In the genomic region with DNA sequence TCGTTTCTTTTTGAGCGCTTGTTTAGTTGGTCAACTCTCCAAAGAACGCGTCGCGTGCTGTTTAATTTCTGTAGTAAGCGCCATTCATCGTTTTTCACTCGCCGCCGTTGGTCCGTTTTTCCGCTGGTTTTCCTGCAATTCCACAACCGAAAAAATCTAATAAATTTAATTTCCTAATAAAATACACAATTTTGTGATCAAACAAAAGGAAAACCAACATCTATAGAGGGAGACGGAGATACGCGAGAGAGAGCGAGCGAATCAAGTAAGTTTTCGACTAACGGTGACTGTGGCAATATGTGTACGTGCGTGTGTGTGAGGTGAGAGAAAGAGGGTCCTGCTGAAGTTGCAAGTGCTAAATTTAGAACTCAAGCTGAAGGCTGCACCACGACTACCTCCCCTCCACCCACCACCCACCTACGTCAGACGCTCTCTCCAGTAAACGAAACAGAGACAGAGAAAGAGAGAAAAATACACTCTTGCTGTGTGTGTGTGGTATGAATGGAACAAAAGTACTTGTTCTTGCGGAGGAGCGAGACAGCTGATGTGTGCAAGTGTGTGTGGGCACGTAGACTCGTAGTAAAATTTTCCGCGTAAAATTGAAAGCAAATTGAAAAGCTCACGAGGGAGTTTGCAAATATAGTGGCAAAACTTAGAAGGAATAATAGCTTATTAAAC, we compare ENCODE assay signal across 6 fruit fly cellular contexts.
TF ChIP-seq lines count a peak whose summit lies in the region.

A gene (plus strand): TSS at position 80 of the 678 bp plus-strand sequence.

- TF ChIP-seq CTCF in whole organism, embryonic (GFP tag; optimal IDR thresholded peaks at IDR 0.05; lab: Kevin White, UChicago) = no peak

TF ChIP-seq in whole organism, 6 proteins besides CTCF, POLR2A, EP300 and RAD21:
- TF ChIP-seq EcR (GFP tag; optimal IDR thresholded peaks at IDR 0.05; lab: Kevin White, UChicago) (no peak), psq (optimal IDR thresholded peaks at IDR 0.05; lab: Kevin White, UChicago) (no peak), CG8478 (optimal IDR thresholded peaks at IDR 0.05; lab: Kevin White, UChicago) (peak; percentile 73), usp (GFP tag; optimal IDR thresholded peaks at IDR 0.05; lab: Kevin White, UChicago) (no peak)

TF ChIP-seq in whole organism, adult, 20 proteins besides CTCF, POLR2A, EP300 and RAD21:
- TF ChIP-seq CG5204 (GFP tag; optimal IDR thresholded peaks at IDR 0.05; lab: Kevin White, UChicago) (no peak), CG7101 (tag; optimal IDR thresholded peaks at IDR 0.05; lab: Kevin White, UChicago) (peak; percentile 12), toe (GFP tag; optimal IDR thresholded peaks at IDR 0.05; lab: Kevin White, UChicago) (no peak), Hr96 (GFP tag; optimal IDR thresholded peaks at IDR 0.05; lab: Kevin White, UChicago) (peak; percentile 50), Crg-1 (GFP tag; optimal IDR thresholded peaks at IDR 0.05; lab: Kevin White, UChicago) (peak; percentile 68), Clk (GFP tag; optimal IDR thresholded peaks at IDR 0.05; lab: Kevin White, UChicago) (peak; percentile 45), pad (GFP tag; optimal IDR thresholded peaks at IDR 0.05; lab: Kevin White, UChicago) (peak; percentile 74), bab1 (GFP tag; optimal IDR thresholded peaks at IDR 0.05; lab: Kevin White, UChicago) (no peak), CG14711 (tag; optimal IDR thresholded peaks at IDR 0.05; lab: Kevin White, UChicago) (peak; percentile 13), cic (GFP tag; optimal IDR thresholded peaks at IDR 0.05; lab: Kevin White, UChicago) (peak; percentile 99), ovo (GFP tag; optimal IDR thresholded peaks at IDR 0.05; lab: Kevin White, UChicago) (peak; percentile 38), kay (GFP tag; lab: Kevin White, UChicago; ENCODE audit: borderline replicate concordance) (peak; percentile 32)
TF ChIP-seq in whole organism, adult: peak in this region for 9.

TF ChIP-seq in whole organism, embryonic, 481 proteins besides CTCF, POLR2A, EP300 and RAD21 (continues in another document):
- TF ChIP-seq CG12391 (tag; optimal IDR thresholded peaks at IDR 0.05; lab: Kevin White, UChicago) = no peak
- TF ChIP-seq CG1603 (tag; optimal IDR thresholded peaks at IDR 0.05; lab: Kevin White, UChicago) = peak; percentile 20
- TF ChIP-seq Hand (GFP tag; optimal IDR thresholded peaks at IDR 0.05; lab: Kevin White, UChicago) = peak; percentile 32
- no peak for TF ChIP-seq CG17359 (tag; optimal IDR thresholded peaks at IDR 0.05; lab: Kevin White, UChicago)
- no peak for TF ChIP-seq sna (GFP tag; IDR thresholded peaks at IDR 0.05; lab: Robert Waterston, UW; ENCODE audit: partially characterized antibody)
- peak; percentile 13 for TF ChIP-seq HmgD (GFP tag; optimal IDR thresholded peaks at IDR 0.05; lab: Kevin White, UChicago)
- peak; percentile 69 for TF ChIP-seq lab (GFP tag; optimal IDR thresholded peaks at IDR 0.05; lab: Kevin White, UChicago)
- peak; percentile 77 to 91 for TF ChIP-seq Trl (optimal IDR thresholded peaks at IDR 0.05; lab: Kevin White, UChicago)
- peak; percentile 19 for TF ChIP-seq Trl (GFP tag; optimal IDR thresholded peaks at IDR 0.05; lab: Kevin White, UChicago)
- peak; percentile 52; the same call in 1 of the 3 replicates for TF ChIP-seq sr (GFP tag; IDR thresholded peaks at IDR 0.05; lab: Robert Waterston, UW)
- TF ChIP-seq Abd-B (GFP tag; optimal IDR thresholded peaks at IDR 0.05; lab: Kevin White, UChicago) = no peak
- no peak for TF ChIP-seq CG16863 (GFP tag; optimal IDR thresholded peaks at IDR 0.05; lab: Kevin White, UChicago)
- peak; percentile 87 for TF ChIP-seq CG10321 (GFP tag; IDR thresholded peaks at IDR 0.05; lab: Robert Waterston, UW)
- peak; percentile 26 for TF ChIP-seq sd (tag; optimal IDR thresholded peaks at IDR 0.05; lab: Kevin White, UChicago)
- no peak for TF ChIP-seq CG15073 (GFP tag; optimal IDR thresholded peaks at IDR 0.05; lab: Kevin White, UChicago)
- TF ChIP-seq schlank (tag; optimal IDR thresholded peaks at IDR 0.05; lab: Kevin White, UChicago) = peak; percentile 32
- TF ChIP-seq HmgZ (tag; optimal IDR thresholded peaks at IDR 0.05; lab: Kevin White, UChicago) = peak; percentile 83

TF ChIP-seq in whole organism, prepupa, 60 proteins besides CTCF, POLR2A, EP300 and RAD21 (continues in another document):
- TF ChIP-seq CG4318 (GFP tag; optimal IDR thresholded peaks at IDR 0.05; lab: Kevin White, UChicago) = no peak
- no peak for TF ChIP-seq Gug (GFP tag; IDR thresholded peaks at IDR 0.05; lab: Robert Waterston, UW)
- peak; percentile 18; the same call in 1 of the 2 replicates for TF ChIP-seq CG15336 (GFP tag; IDR thresholded peaks at IDR 0.05; lab: Robert Waterston, UW)
- peak; percentile 24 for TF ChIP-seq Sox102F (GFP tag; optimal IDR thresholded peaks at IDR 0.05; lab: Kevin White, UChicago)
- peak; percentile 22; the same call in 1 of the 3 replicates for TF ChIP-seq CG6163 (GFP tag; IDR thresholded peaks at IDR 0.05; lab: Robert Waterston, UW)
- peak; percentile 11 for TF ChIP-seq Lpt (GFP tag; optimal IDR thresholded peaks at IDR 0.05; lab: Kevin White, UChicago)
- TF ChIP-seq topi (GFP tag; optimal IDR thresholded peaks at IDR 0.05; lab: Kevin White, UChicago) = peak; percentile 10
- TF ChIP-seq CG10669 (GFP tag; optimal IDR thresholded peaks at IDR 0.05; lab: Kevin White, UChicago) = peak; percentile 15
- TF ChIP-seq Hr38 (GFP tag; optimal IDR thresholded peaks at IDR 0.05; lab: Kevin White, UChicago) = no peak
- TF ChIP-seq dsx (GFP tag; optimal IDR thresholded peaks at IDR 0.05; lab: Kevin White, UChicago; ENCODE audit: poor library complexity, severe bottlenecking) = peak; percentile 15
- TF ChIP-seq CG16779 (tag; optimal IDR thresholded peaks at IDR 0.05; lab: Kevin White, UChicago) = peak; percentile 61
- TF ChIP-seq net (GFP tag; optimal IDR thresholded peaks at IDR 0.05; lab: Kevin White, UChicago) = peak; percentile 38
- peak; percentile 31 for TF ChIP-seq Blimp-1 (GFP tag; optimal IDR thresholded peaks at IDR 0.05; lab: Kevin White, UChicago)
- TF ChIP-seq Eip78C (GFP tag; lab: Kevin White, UChicago) = peak; percentile 33
- peak; percentile 18 for TF ChIP-seq CG9139 (GFP tag; optimal IDR thresholded peaks at IDR 0.05; lab: Kevin White, UChicago)
- 0 out of 3 replicates have a peak, but pooled peaks have one; percentile 28 for TF ChIP-seq eg (GFP tag; IDR thresholded peaks at IDR 0.05; lab: Robert Waterston, UW)

TF ChIP-seq in whole organism, pupa, 21 proteins besides CTCF, POLR2A, EP300 and RAD21:
- TF ChIP-seq CG10348 (GFP tag; IDR thresholded peaks at IDR 0.05; lab: Robert Waterston, UW) (no peak), CG4496 (GFP tag; IDR thresholded peaks at IDR 0.05; lab: Robert Waterston, UW) (peak; percentile 54; the same call in 2 of the 3 replicates), CG17806 (tag; optimal IDR thresholded peaks at IDR 0.05; lab: Kevin White, UChicago) (no peak), Ets98B (GFP tag; IDR thresholded peaks at IDR 0.05; lab: Robert Waterston, UW) (peak; percentile 52; the same call in 1 of the 2 replicates), EcR (GFP tag; optimal IDR thresholded peaks at IDR 0.05; lab: Kevin White, UChicago) (no peak), CG14655 (GFP tag; optimal IDR thresholded peaks at IDR 0.05; lab: Kevin White, UChicago) (peak; percentile 14), Snoo (tag; optimal IDR thresholded peaks at IDR 0.05; lab: Kevin White, UChicago) (peak; percentile 55), CG13204 (GFP tag; optimal IDR thresholded peaks at IDR 0.05; lab: Kevin White, UChicago) (peak; percentile 2), CG32121 (GFP tag; IDR thresholded peaks at IDR 0.05; lab: Robert Waterston, UW) (peak; percentile 9; the same call in 1 of the 2 replicates), fd96Ca (GFP tag; IDR thresholded peaks at IDR 0.05; lab: Robert Waterston, UW) (peak; percentile 55; the same call in 2 of the 3 replicates), CG15710 (tag; optimal IDR thresholded peaks at IDR 0.05; lab: Kevin White, UChicago) (peak; percentile 12), gl (tag; optimal IDR thresholded peaks at IDR 0.05; lab: Kevin White, UChicago) (peak; percentile 25), CG8159 (tag; optimal IDR thresholded peaks at IDR 0.05; lab: Kevin White, UChicago) (peak; percentile 19)

TF ChIP-seq in whole organism, wandering third instar larva, 38 proteins besides CTCF, POLR2A, EP300 and RAD21 (continues in another document):
- peak; percentile 69 for TF ChIP-seq N (GFP tag; optimal IDR thresholded peaks at IDR 0.05; lab: Kevin White, UChicago)
- TF ChIP-seq GATAd (GFP tag; optimal IDR thresholded peaks at IDR 0.05; lab: Kevin White, UChicago) = no peak
- peak in 1 of 2 experiments; percentile 17 for TF ChIP-seq foxo (GFP tag; optimal IDR thresholded peaks at IDR 0.05; lab: Kevin White, UChicago)
- no peak for TF ChIP-seq woc (GFP tag; optimal IDR thresholded peaks at IDR 0.05; lab: Kevin White, UChicago)
- no peak for TF ChIP-seq Rel (GFP tag; optimal IDR thresholded peaks at IDR 0.05; lab: Kevin White, UChicago)
- no peak for TF ChIP-seq Rel (tag; optimal IDR thresholded peaks at IDR 0.05; lab: Kevin White, UChicago)
- TF ChIP-seq Hr83 (GFP tag; optimal IDR thresholded peaks at IDR 0.05; lab: Kevin White, UChicago; ENCODE audit: poor library complexity, severe bottlenecking) = peak; percentile 85
- no peak for TF ChIP-seq Dfd (GFP tag; optimal IDR thresholded peaks at IDR 0.05; lab: Kevin White, UChicago)
- no peak for TF ChIP-seq sage (GFP tag; optimal IDR thresholded peaks at IDR 0.05; lab: Kevin White, UChicago)
- TF ChIP-seq CrebA (GFP tag; optimal IDR thresholded peaks at IDR 0.05; lab: Kevin White, UChicago; ENCODE audit: borderline replicate concordance) = no peak
- TF ChIP-seq usp (GFP tag; optimal IDR thresholded peaks at IDR 0.05; lab: Kevin White, UChicago) = no peak
- TF ChIP-seq rgr (GFP tag; optimal IDR thresholded peaks at IDR 0.05; lab: Kevin White, UChicago) = peak; percentile 67
- TF ChIP-seq lola (GFP tag; optimal IDR thresholded peaks at IDR 0.05; lab: Kevin White, UChicago) = no peak
- TF ChIP-seq brk (GFP tag; optimal IDR thresholded peaks at IDR 0.05; lab: Kevin White, UChicago) = peak; percentile 2
- no peak for TF ChIP-seq jim (GFP tag; optimal IDR thresholded peaks at IDR 0.05; lab: Kevin White, UChicago)
- TF ChIP-seq Hr78 (GFP tag; optimal IDR thresholded peaks at IDR 0.05; lab: Kevin White, UChicago) = no peak
- no peak for TF ChIP-seq Myc (optimal IDR thresholded peaks at IDR 0.05; lab: Kevin White, UChicago)
- TF ChIP-seq psq (GFP tag; optimal IDR thresholded peaks at IDR 0.05; lab: Kevin White, UChicago) = peak; percentile 51
- no peak for TF ChIP-seq OdsH (GFP tag; optimal IDR thresholded peaks at IDR 0.05; lab: Kevin White, UChicago)
- no peak for TF ChIP-seq CG32264 (GFP tag; optimal IDR thresholded peaks at IDR 0.05; lab: Kevin White, UChicago)
- TF ChIP-seq Mio (GFP tag; optimal IDR thresholded peaks at IDR 0.05; lab: Kevin White, UChicago) = no peak
- TF ChIP-seq fru (GFP tag; optimal IDR thresholded peaks at IDR 0.05; lab: Kevin White, UChicago) = peak; percentile 52
- TF ChIP-seq ey (GFP tag; optimal IDR thresholded peaks at IDR 0.05; lab: Kevin White, UChicago) = no peak
- no peak for TF ChIP-seq Jra (GFP tag; optimal IDR thresholded peaks at IDR 0.05; lab: Kevin White, UChicago)
- TF ChIP-seq Sp1 (GFP tag; optimal IDR thresholded peaks at IDR 0.05; lab: Kevin White, UChicago) = no peak
- TF ChIP-seq dmrt93B (GFP tag; optimal IDR thresholded peaks at IDR 0.05; lab: Kevin White, UChicago) = no peak
